Worm (Caenorhabditis elegans) whole organism, L3 larva: ENCODE measurements around the gene plc-1.

Experiments
- ama-1 ChIP-seq: fragments of 150-350 bp; optimal IDR thresholded peaks from 2 replicates; lab custom pipeline; 2018
- fkh-2 ChIP-seq: fragments of 150-350 bp; optimal IDR thresholded peaks from 2 replicates; lab custom pipeline; 2014; ENCODE audit warnings: missing biosample characterization, missing genetic modification reagents, missing genetic modification characterization
- fos-1 ChIP-seq: fragments of 150-350 bp; optimal IDR thresholded peaks from 2 replicates; lab custom pipeline; 2014; ENCODE audit warnings: missing biosample characterization, missing genetic modification characterization
- jun-1 ChIP-seq: fragments of 150-350 bp; optimal IDR thresholded peaks from 2 replicates; lab custom pipeline; 2014; ENCODE audit warnings: missing biosample characterization, missing genetic modification reagents, missing genetic modification characterization
- lin-39 ChIP-seq: fragments of 150-350 bp; optimal IDR thresholded peaks from 2 replicates; lab custom pipeline; 2018; ENCODE audit warnings: missing biosample characterization, missing genetic modification reagents, missing genetic modification characterization
- nfya-1 ChIP-seq: sonication (generic microtip); optimal IDR thresholded peaks from 2 replicates; lab custom pipeline; 2017; ENCODE audit warnings: missing genetic modification characterization, mild to moderate bottlenecking, missing compliant biosample characterization, antibody characterized with exemption, moderate library complexity; ENCODE audit not compliant: insufficient read depth
- nhr-11 ChIP-seq: fragments of 150-350 bp; optimal IDR thresholded peaks from 2 replicates; lab custom pipeline; 2014; ENCODE audit warnings: missing biosample characterization, missing genetic modification characterization
- skn-1 ChIP-seq: fragments of 150-350 bp; optimal IDR thresholded peaks from 2 replicates; lab custom pipeline; 2014; ENCODE audit warnings: missing biosample characterization, missing genetic modification characterization
- unc-39 ChIP-seq: sonication (generic microtip); optimal IDR thresholded peaks from 4 replicates; lab custom pipeline; 2017; ENCODE audit warnings: missing biosample characterization, missing genetic modification characterization

- no peak for TF ChIP-seq nhr-11 (tag; lab: Kevin White, UChicago)
- no peak for TF ChIP-seq fos-1 (tag; lab: Kevin White, UChicago)
- TF ChIP-seq nfya-1 (tag; lab: Kevin White, UChicago), result no peak
- TF ChIP-seq fkh-2, result no peak
- TF ChIP-seq ama-1 (lab: Kevin White, UChicago), result no peak
- TF ChIP-seq lin-39 (tag; lab: Kevin White, UChicago), result no peak
- TF ChIP-seq jun-1, result no peak
- no peak for TF ChIP-seq unc-39
- no peak for TF ChIP-seq skn-1 (tag; lab: Kevin White, UChicago)
Observed at ce11 chrX:10888201-10888600, 49.8 kb upstream of the plc-1 start, which contains the start of gene F47B10.6.
